Fruit fly (Drosophila melanogaster) whole organism, prepupa: ENCODE measurements around the gene plx.

Experiments used
- Blimp-1 ChIP-seq: fragments of 200-800 bp; sonication (Bioruptor generic); optimal IDR thresholded peaks from 3 replicates; lab custom pipeline; 2017; ENCODE audit warnings: missing biosample characterization, missing genetic modification characterization, mild to moderate bottlenecking, moderate library complexity, missing genetic modification reagents
- CG10669 ChIP-seq: fragments of 200-800 bp; sonication (Bioruptor generic); optimal IDR thresholded peaks from 3 replicates; lab custom pipeline; 2018; ENCODE audit warnings: missing biosample characterization, mild to moderate bottlenecking, missing genetic modification characterization, moderate library complexity
- CG11294 ChIP-seq: fragments of 200-800 bp; sonication (Bioruptor generic); IDR thresholded peaks from 2 replicates; pipeline ENCODE4 v1.3.6; 2022; ENCODE audit warnings: missing biosample characterization, missing genetic modification characterization
- CG15336 ChIP-seq: fragments of 200-800 bp; sonication (Bioruptor generic); IDR thresholded peaks from 2 replicates; pipeline ENCODE4 v1.3.6; 2022; ENCODE audit warnings: missing biosample characterization, missing genetic modification characterization
- CG16779 ChIP-seq: fragments of 200-800 bp; sonication (Bioruptor generic); optimal IDR thresholded peaks from 3 replicates; lab custom pipeline; 2017; ENCODE audit warnings: missing biosample characterization, mild to moderate bottlenecking, missing genetic modification characterization
- CG3032 ChIP-seq: fragments of 200-800 bp; optimal IDR thresholded peaks from 2 replicates; lab custom pipeline; 2019; ENCODE audit warnings: missing biosample characterization, mild to moderate bottlenecking, missing genetic modification characterization, moderate library complexity
- CG31627 ChIP-seq: fragments of 200-800 bp; sonication (Bioruptor generic); optimal IDR thresholded peaks from 3 replicates; lab custom pipeline; 2016; ENCODE audit warnings: missing biosample characterization, missing genetic modification characterization
- CG32006 ChIP-seq: fragments of 200-800 bp; sonication (Bioruptor generic); optimal IDR thresholded peaks from 3 replicates; lab custom pipeline; 2017; ENCODE audit warnings: missing biosample characterization, mild to moderate bottlenecking, missing genetic modification characterization
- CG34406 ChIP-seq: fragments of 200-800 bp; sonication (Bioruptor generic); optimal IDR thresholded peaks from 3 replicates; lab custom pipeline; 2016; ENCODE audit warnings: missing biosample characterization, missing genetic modification characterization
- CG3919 ChIP-seq: fragments of 200-800 bp; sonication (Bioruptor generic); optimal IDR thresholded peaks from 3 replicates; lab custom pipeline; 2016; ENCODE audit warnings: missing biosample characterization, missing genetic modification characterization
- CG4318 ChIP-seq: fragments of 200-800 bp; sonication (Bioruptor generic); optimal IDR thresholded peaks from 3 replicates; lab custom pipeline; 2017; ENCODE audit warnings: missing biosample characterization, mild to moderate bottlenecking, missing genetic modification characterization
- CG6163 ChIP-seq: fragments of 200-800 bp; sonication (Bioruptor generic); IDR thresholded peaks from 3 replicates; pipeline ENCODE4 v1.3.6; 2022; ENCODE audit warnings: missing biosample characterization, missing genetic modification characterization
- CG6276 ChIP-seq: fragments of 200-800 bp; sonication (Bioruptor generic); optimal IDR thresholded peaks from 2 replicates; lab custom pipeline; 2017; ENCODE audit warnings: missing biosample characterization, mild to moderate bottlenecking, missing genetic modification characterization
- CG6792 ChIP-seq: fragments of 200-800 bp; sonication (Bioruptor generic); optimal IDR thresholded peaks from 3 replicates; lab custom pipeline; 2016; ENCODE audit warnings: missing biosample characterization, missing genetic modification characterization
- CG6808 ChIP-seq: fragments of 200-800 bp; sonication (Bioruptor generic); optimal IDR thresholded peaks from 3 replicates; lab custom pipeline; 2017; ENCODE audit warnings: missing biosample characterization, missing genetic modification characterization, mild to moderate bottlenecking, moderate library complexity, missing genetic modification reagents
- CG6854 ChIP-seq: fragments of 200-800 bp; sonication (Bioruptor generic); optimal IDR thresholded peaks from 2 replicates; lab custom pipeline; 2017; ENCODE audit warnings: missing biosample characterization, mild to moderate bottlenecking, missing genetic modification characterization
- CG7368 ChIP-seq: fragments of 200-800 bp; sonication (Bioruptor generic); optimal IDR thresholded peaks from 3 replicates; lab custom pipeline; 2016; ENCODE audit warnings: missing biosample characterization, missing genetic modification characterization
- CG8119 ChIP-seq: fragments of 200-800 bp; sonication (Bioruptor generic); IDR thresholded peaks from 3 replicates; pipeline ENCODE4 v1.3.6; 2022; ENCODE audit warnings: missing biosample characterization, missing genetic modification characterization
- CG8319 ChIP-seq: fragments of 200-800 bp; sonication (Bioruptor generic); optimal IDR thresholded peaks from 3 replicates; lab custom pipeline; 2016; ENCODE audit warnings: missing biosample characterization, missing genetic modification characterization
- CG8632 ChIP-seq: fragments of 200-800 bp; sonication (Bioruptor generic); optimal IDR thresholded peaks from 3 replicates; lab custom pipeline; 2016; ENCODE audit warnings: missing biosample characterization, missing genetic modification characterization
- CG9139 ChIP-seq: fragments of 200-800 bp; sonication (Bioruptor generic); optimal IDR thresholded peaks from 3 replicates; lab custom pipeline; 2017; ENCODE audit warnings: missing biosample characterization, mild to moderate bottlenecking, missing genetic modification characterization
- Eip75B ChIP-seq: fragments of 200-800 bp; sonication (Bioruptor generic); optimal IDR thresholded peaks from 3 replicates; lab custom pipeline; 2016; ENCODE audit warnings: missing biosample characterization, missing genetic modification characterization
- Eip78C ChIP-seq: fragments of 200-800 bp; sonication (Bioruptor generic); peaks from one replicate; lab custom pipeline; 2016; ENCODE audit warnings: missing biosample characterization, missing genetic modification characterization
- Eip93F ChIP-seq: fragments of 200-800 bp; sonication (Bioruptor generic); optimal IDR thresholded peaks from 2 replicates; lab custom pipeline; 2016; ENCODE audit warnings: missing biosample characterization, mild to moderate bottlenecking, missing genetic modification characterization
- Ets21C ChIP-seq: fragments of 200-800 bp; sonication (Bioruptor generic); optimal IDR thresholded peaks from 3 replicates; lab custom pipeline; 2016; ENCODE audit warnings: missing biosample characterization, missing genetic modification characterization
- Ets96B ChIP-seq: fragments of 200-800 bp; optimal IDR thresholded peaks from 2 replicates; lab custom pipeline; 2019; ENCODE audit warnings: missing biosample characterization, mild to moderate bottlenecking, missing genetic modification characterization, moderate library complexity
- Gug ChIP-seq: fragments of 200-800 bp; sonication (Bioruptor generic); IDR thresholded peaks from 2 replicates; pipeline ENCODE4 v1.3.6; 2022; ENCODE audit warnings: missing biosample characterization, missing genetic modification characterization
- Hr39 ChIP-seq: fragments of 200-800 bp; sonication (Bioruptor generic); optimal IDR thresholded peaks from 2 replicates; lab custom pipeline; 2016; ENCODE audit warnings: missing biosample characterization, missing genetic modification characterization
- Hr4 ChIP-seq: fragments of 200-800 bp; sonication (Bioruptor generic); optimal IDR thresholded peaks from 3 replicates; lab custom pipeline; 2016; ENCODE audit warnings: missing biosample characterization, missing genetic modification characterization
- Smox ChIP-seq: fragments of 200-800 bp; sonication (Bioruptor generic); optimal IDR thresholded peaks from 3 replicates; lab custom pipeline; 2016; ENCODE audit warnings: missing biosample characterization, missing genetic modification characterization
- Sox102F ChIP-seq: fragments of 200-800 bp; sonication (Bioruptor generic); optimal IDR thresholded peaks from 2 replicates; lab custom pipeline; 2016; ENCODE audit warnings: missing biosample characterization, mild to moderate bottlenecking, missing genetic modification characterization
- Sox14 ChIP-seq: fragments of 200-800 bp; sonication (Bioruptor generic); optimal IDR thresholded peaks from 3 replicates; lab custom pipeline; 2016; ENCODE audit warnings: missing biosample characterization, missing genetic modification characterization
- Sox15 ChIP-seq: fragments of 200-800 bp; sonication (Bioruptor generic); optimal IDR thresholded peaks from 3 replicates; lab custom pipeline; 2016; ENCODE audit warnings: missing biosample characterization, missing genetic modification characterization
- achi ChIP-seq: fragments of 200-800 bp; sonication (Bioruptor generic); optimal IDR thresholded peaks from 3 replicates; lab custom pipeline; 2016; ENCODE audit warnings: missing biosample characterization, missing genetic modification characterization
- acj6 ChIP-seq: fragments of 200-800 bp; sonication (Bioruptor generic); optimal IDR thresholded peaks from 3 replicates; lab custom pipeline; 2016; ENCODE audit warnings: missing biosample characterization, missing genetic modification characterization
- dac ChIP-seq: fragments of 200-800 bp; sonication (Bioruptor generic); optimal IDR thresholded peaks from 2 replicates; lab custom pipeline; 2017; ENCODE audit warnings: missing biosample characterization, mild to moderate bottlenecking, missing genetic modification characterization
- dsx ChIP-seq: fragments of 200-800 bp; optimal IDR thresholded peaks from 3 replicates; lab custom pipeline; 2019; ENCODE audit warnings: missing biosample characterization, mild to moderate bottlenecking, missing genetic modification characterization, moderate library complexity; ENCODE audit not compliant: poor library complexity, severe bottlenecking
- eg ChIP-seq: fragments of 200-800 bp; sonication (Bioruptor generic); IDR thresholded peaks from 3 replicates; pipeline ENCODE4 v1.3.6; 2022; ENCODE audit warnings: missing biosample characterization, missing genetic modification characterization
- esn ChIP-seq: fragments of 200-800 bp; sonication (Bioruptor generic); optimal IDR thresholded peaks from 2 replicates; lab custom pipeline; 2016; ENCODE audit warnings: missing biosample characterization, mild to moderate bottlenecking, missing genetic modification characterization, moderate library complexity
- fd59A ChIP-seq: fragments of 200-800 bp; sonication (Bioruptor generic); optimal IDR thresholded peaks from 2 replicates; lab custom pipeline; 2017; ENCODE audit warnings: missing biosample characterization, mild to moderate bottlenecking, missing genetic modification characterization, missing genetic modification reagents
- fd85E ChIP-seq: fragments of 200-800 bp; sonication (Bioruptor generic); optimal IDR thresholded peaks from 3 replicates; lab custom pipeline; 2016; ENCODE audit warnings: missing biosample characterization, missing genetic modification characterization
- fkh ChIP-seq: fragments of 200-800 bp; sonication (Bioruptor generic); optimal IDR thresholded peaks from 3 replicates; lab custom pipeline; 2017; ENCODE audit warnings: missing biosample characterization, mild to moderate bottlenecking, missing genetic modification characterization, moderate library complexity
- lz ChIP-seq: fragments of 200-800 bp; sonication (Bioruptor generic); optimal IDR thresholded peaks from 3 replicates; lab custom pipeline; 2016; ENCODE audit warnings: missing biosample characterization, missing genetic modification characterization
- pdm3 ChIP-seq: fragments of 200-800 bp; sonication (Bioruptor generic); optimal IDR thresholded peaks from 3 replicates; lab custom pipeline; 2016; ENCODE audit warnings: missing biosample characterization, missing genetic modification characterization
- ss ChIP-seq, 2 experiments: fragments of 200-800 bp; sonication (Bioruptor generic); optimal IDR thresholded peaks; 2 replicates in 1 of 2; 3 replicates in 1 of 2; lab custom pipeline; 2017 to 2018; ENCODE audit warnings: mild to moderate bottlenecking in 2 of 2, missing biosample characterization in 2 of 2, missing genetic modification characterization in 2 of 2, moderate library complexity in 1 of 2
- topi ChIP-seq: fragments of 200-800 bp; sonication (Bioruptor generic); optimal IDR thresholded peaks from 3 replicates; lab custom pipeline; 2016; ENCODE audit warnings: missing biosample characterization, missing genetic modification characterization
- vri ChIP-seq: fragments of 200-800 bp; sonication (Bioruptor generic); optimal IDR thresholded peaks from 3 replicates; lab custom pipeline; 2016; ENCODE audit warnings: missing biosample characterization, mild to moderate bottlenecking, missing genetic modification characterization

The plx gene

DNA sequence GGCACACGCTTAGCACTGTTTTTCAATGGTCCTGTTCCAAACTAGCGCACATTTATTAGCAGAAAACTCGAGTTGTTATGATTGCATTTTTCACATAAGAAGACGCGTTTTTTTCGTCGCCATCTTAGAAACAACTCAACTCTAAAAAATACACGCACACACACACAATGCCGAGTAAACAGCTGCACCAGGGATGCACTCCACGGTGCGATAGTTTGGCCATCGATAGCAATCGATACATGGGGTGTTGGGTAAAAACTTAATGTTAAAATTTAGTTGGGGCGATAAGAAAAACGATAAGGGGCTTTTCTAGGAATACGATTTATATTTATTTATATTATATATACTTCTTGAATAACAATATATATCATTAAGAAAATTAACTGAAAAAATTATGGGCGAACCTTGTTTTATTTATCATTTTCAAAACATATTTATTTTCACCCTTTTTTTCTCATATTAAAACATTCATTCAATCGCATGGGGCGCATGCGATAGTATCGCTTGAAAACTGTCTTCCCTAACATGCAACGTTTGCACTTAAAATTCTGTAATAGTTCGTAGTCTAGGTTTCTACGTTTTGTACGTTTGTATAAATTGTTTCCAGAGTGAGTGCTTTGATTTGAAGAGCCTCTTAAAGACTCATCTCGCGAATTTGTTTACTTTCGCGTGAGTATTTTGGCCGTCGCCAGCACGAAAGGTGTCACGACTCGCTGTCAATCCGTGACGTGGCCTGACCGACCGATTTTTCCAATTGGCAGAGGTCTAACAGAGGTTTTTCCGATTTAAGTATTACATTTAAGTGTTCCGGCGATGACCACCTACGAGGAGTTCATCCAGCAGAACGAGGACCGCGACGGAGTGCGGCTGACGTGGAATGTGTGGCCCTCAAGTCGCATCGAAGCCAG is 36.8 kb upstream of the plx start, which contains the start of the genes MTA1-like and Sec23 (continued):
- TF ChIP-seq CG6808: no peak
- TF ChIP-seq Sox14 (GFP tag; lab: Kevin White, UChicago): no peak
- peak; percentile 58 for TF ChIP-seq lz
- no peak for TF ChIP-seq Eip75B (GFP tag; lab: Kevin White, UChicago)
- peak; percentile 48 for TF ChIP-seq dsx (GFP tag; lab: Kevin White, UChicago)
- no peak for TF ChIP-seq CG15336 (GFP tag; lab: Robert Waterston, UW)
- no peak for TF ChIP-seq CG4318 (GFP tag; lab: Kevin White, UChicago)
- TF ChIP-seq Smox (GFP tag; lab: Kevin White, UChicago): peak; percentile 45
- peak; percentile 91 for TF ChIP-seq fkh (GFP tag; lab: Kevin White, UChicago)
- no peak for TF ChIP-seq dac (GFP tag; lab: Kevin White, UChicago)
- peak; percentile 63 for TF ChIP-seq achi (GFP tag; lab: Kevin White, UChicago)
- TF ChIP-seq CG3919 (GFP tag; lab: Kevin White, UChicago): peak; percentile 49
- TF ChIP-seq fd59A (GFP tag; lab: Kevin White, UChicago): peak; percentile 18
- peak; percentile 40 for TF ChIP-seq topi
- TF ChIP-seq CG11294 (GFP tag; lab: Robert Waterston, UW): 0 out of 2 replicates have a peak, but pooled peaks have one; percentile 11
- TF ChIP-seq CG34406 (GFP tag; lab: Kevin White, UChicago): peak; percentile 50
- peak; percentile 43 for TF ChIP-seq Sox15 (GFP tag; lab: Kevin White, UChicago)
- TF ChIP-seq fd85E: no peak
- TF ChIP-seq eg (GFP tag; lab: Robert Waterston, UW): 0 out of 3 replicates have a peak, but pooled peaks have one; percentile 38
- peak; percentile 61 for TF ChIP-seq CG8632 (GFP tag; lab: Kevin White, UChicago)
- TF ChIP-seq Hr39 (GFP tag; lab: Kevin White, UChicago): peak; percentile 68
- TF ChIP-seq vri (GFP tag; lab: Kevin White, UChicago): peak; percentile 28
- peak; percentile 61 for TF ChIP-seq Hr4 (GFP tag; lab: Kevin White, UChicago)
- TF ChIP-seq pdm3 (GFP tag; lab: Kevin White, UChicago): peak; percentile 44
- peak; percentile 65 for TF ChIP-seq CG31627 (GFP tag; lab: Kevin White, UChicago)
- no peak for TF ChIP-seq CG8119 (GFP tag; lab: Robert Waterston, UW)
- no peak for TF ChIP-seq CG7368 (GFP tag; lab: Kevin White, UChicago)
- TF ChIP-seq CG16779: no peak
- peak; percentile 11; the same call in 1 of the 2 replicates for TF ChIP-seq Gug (GFP tag; lab: Robert Waterston, UW)
- peak; percentile 58 for TF ChIP-seq Sox102F (GFP tag; lab: Kevin White, UChicago)
- peak; percentile 12 for TF ChIP-seq CG6854 (GFP tag; lab: Kevin White, UChicago)
- no peak for TF ChIP-seq CG9139 (GFP tag; lab: Kevin White, UChicago)
- TF ChIP-seq acj6 (GFP tag; lab: Kevin White, UChicago): peak; percentile 80
- no peak for TF ChIP-seq CG6276 (GFP tag; lab: Kevin White, UChicago)
- peak; percentile 73 for TF ChIP-seq esn
- peak; percentile 62 for TF ChIP-seq Ets21C (GFP tag; lab: Kevin White, UChicago)
- TF ChIP-seq CG6163: peak; percentile 31; the same call in 1 of the 3 replicates

DNA sequence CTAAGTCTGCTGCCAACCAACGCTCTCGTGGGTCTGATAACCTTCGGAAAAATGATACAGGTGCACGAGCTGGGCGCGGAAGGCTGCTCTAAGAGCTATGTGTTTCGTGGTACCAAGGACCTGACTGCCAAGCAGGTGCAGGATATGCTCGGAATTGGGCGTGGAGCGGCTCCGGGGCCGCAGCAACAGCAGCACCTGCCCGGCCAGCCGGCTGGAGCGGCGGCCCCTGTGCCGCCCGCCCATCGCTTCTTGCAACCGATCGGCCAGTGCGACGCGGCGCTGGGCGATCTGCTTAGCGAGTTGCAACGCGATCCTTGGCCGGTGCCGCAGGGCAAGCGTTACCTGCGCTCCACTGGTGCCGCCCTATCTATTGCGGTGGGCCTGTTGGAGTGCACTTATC is 35.8 kb upstream of the plx start:
- no peak for TF ChIP-seq fd85E
- no peak for TF ChIP-seq dsx (GFP tag; lab: Kevin White, UChicago)
- no peak for TF ChIP-seq CG32006 (GFP tag; lab: Kevin White, UChicago)
- no peak for TF ChIP-seq Ets96B (tag; lab: Kevin White, UChicago)
- TF ChIP-seq CG3032: no peak
- no peak for TF ChIP-seq Eip78C (GFP tag; lab: Kevin White, UChicago)
- no peak for TF ChIP-seq Eip93F (GFP tag; lab: Kevin White, UChicago)
- no peak for TF ChIP-seq Blimp-1 (GFP tag; lab: Kevin White, UChicago)
- TF ChIP-seq CG34406 (GFP tag; lab: Kevin White, UChicago): no peak
- TF ChIP-seq CG8319: no peak
- TF ChIP-seq CG15336 (GFP tag; lab: Robert Waterston, UW): no peak
- no peak for TF ChIP-seq CG10669 (GFP tag; lab: Kevin White, UChicago)
- no peak for TF ChIP-seq fd59A (GFP tag; lab: Kevin White, UChicago)
- no peak for TF ChIP-seq CG31627 (GFP tag; lab: Kevin White, UChicago)
- no peak for TF ChIP-seq Hr39 (GFP tag; lab: Kevin White, UChicago)
- TF ChIP-seq CG6792: no peak
- TF ChIP-seq ss (GFP tag; optimal IDR thresholded peaks at IDR 0.05; lab: Kevin White, UChicago): no peak
- no peak for TF ChIP-seq CG8119 (GFP tag; lab: Robert Waterston, UW)
- no peak for TF ChIP-seq Hr4 (GFP tag; lab: Kevin White, UChicago)
